Fruit fly (Drosophila melanogaster): Measurements from ENCODE around the gene CG17292.

Gene CG17292

dm6 chr2L:8403286-8404270 is 33.3 kb downstream of the CG17292 start, which contains the start of gene emb:
emb (plus strand) TSS chr2L:8403573.
- peak; percentile 45 for TF ChIP-seq psq (GFP tag; optimal IDR thresholded peaks at IDR 0.05)
- TF ChIP-seq Jra (GFP tag; optimal IDR thresholded peaks at IDR 0.05): peak; percentile 40
- TF ChIP-seq woc (GFP tag; optimal IDR thresholded peaks at IDR 0.05): peak; percentile 54
- TF ChIP-seq fru (GFP tag; optimal IDR thresholded peaks at IDR 0.05): peak; percentile 69
- TF ChIP-seq br (GFP tag; optimal IDR thresholded peaks at IDR 0.05): no peak
- no peak for TF ChIP-seq Dfd (GFP tag; optimal IDR thresholded peaks at IDR 0.05)
- TF ChIP-seq OdsH (GFP tag; optimal IDR thresholded peaks at IDR 0.05): peak; percentile 40
- TF ChIP-seq dsf (GFP tag; optimal IDR thresholded peaks at IDR 0.05; ENCODE audit: borderline replicate concordance): peak; percentile 6
- TF ChIP-seq pan (optimal IDR thresholded peaks at IDR 0.05): no peak
- peak; percentile 11 for TF ChIP-seq HLH106 (tag; optimal IDR thresholded peaks at IDR 0.05)
- peak; percentile 75 for TF ChIP-seq N (GFP tag; optimal IDR thresholded peaks at IDR 0.05)
- TF ChIP-seq h (GFP tag; optimal IDR thresholded peaks at IDR 0.05): peak; percentile 58
- TF ChIP-seq rgr (GFP tag; optimal IDR thresholded peaks at IDR 0.05): peak; percentile 61
- TF ChIP-seq dl (GFP tag; optimal IDR thresholded peaks at IDR 0.05; ENCODE audit: insufficient read depth in 1 of 2, partially characterized antibody in 2 of 2): no peak
- peak; percentile 25 for TF ChIP-seq CG9705 (GFP tag; optimal IDR thresholded peaks at IDR 0.05)
- peak; percentile 46 for TF ChIP-seq jim (GFP tag; optimal IDR thresholded peaks at IDR 0.05)
- no peak for TF ChIP-seq Abd-B (GFP tag; optimal IDR thresholded peaks at IDR 0.05)
- no peak for TF ChIP-seq Rel (GFP tag; optimal IDR thresholded peaks at IDR 0.05)
- TF ChIP-seq Rel (tag; optimal IDR thresholded peaks at IDR 0.05): peak; percentile 49
- TF ChIP-seq GATAd (GFP tag; optimal IDR thresholded peaks at IDR 0.05): no peak
- no peak for TF ChIP-seq Vsx2 (GFP tag; optimal IDR thresholded peaks at IDR 0.05; ENCODE audit: partially characterized antibody)
- no peak for TF ChIP-seq sage (GFP tag; optimal IDR thresholded peaks at IDR 0.05)
- TF ChIP-seq CG32264 (GFP tag; optimal IDR thresholded peaks at IDR 0.05): no peak
- TF ChIP-seq sv (GFP tag; optimal IDR thresholded peaks at IDR 0.05): peak; percentile 7
- TF ChIP-seq Sp1 (GFP tag; optimal IDR thresholded peaks at IDR 0.05): peak; percentile 73
- TF ChIP-seq ey (GFP tag; optimal IDR thresholded peaks at IDR 0.05): peak; percentile 20
- TF ChIP-seq Hr83 (GFP tag; optimal IDR thresholded peaks at IDR 0.05; ENCODE audit: poor library complexity, severe bottlenecking): peak; percentile 80
- peak in 1 of 2 experiments; percentile 60 for TF ChIP-seq foxo (GFP tag; optimal IDR thresholded peaks at IDR 0.05)
- no peak for TF ChIP-seq dmrt93B (GFP tag; optimal IDR thresholded peaks at IDR 0.05)
- TF ChIP-seq Mio (GFP tag; optimal IDR thresholded peaks at IDR 0.05): no peak
- TF ChIP-seq lola (GFP tag; optimal IDR thresholded peaks at IDR 0.05): no peak

dm6 chr2L:8411530-8411929 is 41.3 kb downstream of the CG17292 start, which contains the start of gene Naglu:
Naglu (minus strand) TSS chr2L:8411868.
- TF ChIP-seq Hr83 (GFP tag; optimal IDR thresholded peaks at IDR 0.05; ENCODE audit: poor library complexity, severe bottlenecking): peak; percentile 64
- TF ChIP-seq CG9705 (GFP tag; optimal IDR thresholded peaks at IDR 0.05): no peak
- TF ChIP-seq dmrt93B (GFP tag; optimal IDR thresholded peaks at IDR 0.05): no peak
- TF ChIP-seq psq (GFP tag; optimal IDR thresholded peaks at IDR 0.05): no peak
- peak; percentile 81 for TF ChIP-seq Dif (GFP tag; optimal IDR thresholded peaks at IDR 0.05; ENCODE audit: partially characterized antibody)
- TF ChIP-seq CG32264 (GFP tag; optimal IDR thresholded peaks at IDR 0.05): no peak
- TF ChIP-seq Hnf4 (GFP tag; optimal IDR thresholded peaks at IDR 0.05): no peak
- TF ChIP-seq Jra (GFP tag; optimal IDR thresholded peaks at IDR 0.05): no peak
- no peak for TF ChIP-seq GATAd (GFP tag; optimal IDR thresholded peaks at IDR 0.05)
- peak; percentile 65 for TF ChIP-seq Vsx2 (GFP tag; optimal IDR thresholded peaks at IDR 0.05; ENCODE audit: partially characterized antibody)
- TF ChIP-seq dl (GFP tag; optimal IDR thresholded peaks at IDR 0.05; ENCODE audit: insufficient read depth in 1 of 2, partially characterized antibody in 2 of 2): peak in 1 of 2 experiments; percentile 61
- TF ChIP-seq Sp1 (GFP tag; optimal IDR thresholded peaks at IDR 0.05): peak; percentile 36
- TF ChIP-seq dsf (GFP tag; optimal IDR thresholded peaks at IDR 0.05; ENCODE audit: borderline replicate concordance): no peak
- TF ChIP-seq pan (optimal IDR thresholded peaks at IDR 0.05): no peak
- peak; percentile 31 for TF ChIP-seq fru (GFP tag; optimal IDR thresholded peaks at IDR 0.05)
- peak; percentile 24 for TF ChIP-seq ey (GFP tag; optimal IDR thresholded peaks at IDR 0.05)
- no peak for TF ChIP-seq Abd-B (GFP tag; optimal IDR thresholded peaks at IDR 0.05)
